Fruit fly (Drosophila melanogaster) whole organism, embryonic: ENCODE data around the gene CG13272.

Source experiments
- Adf1 ChIP-seq: fragments of 200-800 bp; sonication (Bioruptor generic); IDR thresholded peaks from 2 replicates; pipeline ENCODE4 v1.3.6; 2022; ENCODE audit warnings: missing biosample characterization, missing genetic modification characterization
- B-H2 ChIP-seq: fragments of 200-800 bp; sonication (Bioruptor generic); optimal IDR thresholded peaks from 2 replicates; lab custom pipeline; 2018; ENCODE audit warnings: missing biosample characterization, mild to moderate bottlenecking, missing genetic modification characterization
- CG10543 ChIP-seq: fragments of 200-800 bp; sonication (Bioruptor generic); optimal IDR thresholded peaks from 3 replicates; lab custom pipeline; 2017; ENCODE audit warnings: missing biosample characterization, mild to moderate bottlenecking, missing genetic modification characterization, moderate library complexity
- CG10565 ChIP-seq: fragments of 200-800 bp; sonication (Bioruptor generic); optimal IDR thresholded peaks from 3 replicates; lab custom pipeline; 2016; ENCODE audit warnings: missing biosample characterization, mild to moderate bottlenecking, missing genetic modification characterization
- CG10654 ChIP-seq: fragments of 200-800 bp; sonication (Bioruptor generic); optimal IDR thresholded peaks from 2 replicates; lab custom pipeline; 2016; ENCODE audit warnings: missing biosample characterization, missing genetic modification characterization
- CG12236 ChIP-seq: fragments of 200-800 bp; sonication (Bioruptor generic); optimal IDR thresholded peaks from 2 replicates; lab custom pipeline; 2016; ENCODE audit warnings: missing biosample characterization, missing genetic modification characterization
- CG1233 ChIP-seq: fragments of 200-800 bp; sonication (Bioruptor generic); optimal IDR thresholded peaks from 4 replicates; lab custom pipeline; 2018; ENCODE audit warnings: missing biosample characterization, mild to moderate bottlenecking, missing genetic modification characterization
- CG17385 ChIP-seq: fragments of 200-800 bp; sonication (Bioruptor generic); optimal IDR thresholded peaks from 3 replicates; lab custom pipeline; 2018; ENCODE audit warnings: missing biosample characterization, mild to moderate bottlenecking, missing genetic modification characterization
- CG18599 ChIP-seq: fragments of 200-800 bp; sonication (Bioruptor generic); optimal IDR thresholded peaks from 3 replicates; lab custom pipeline; 2017; ENCODE audit warnings: missing biosample characterization, missing genetic modification characterization, mild to moderate bottlenecking, moderate library complexity, missing genetic modification reagents
- CG2678 ChIP-seq: fragments of 200-800 bp; sonication (Bioruptor generic); optimal IDR thresholded peaks from 3 replicates; lab custom pipeline; 2019; ENCODE audit warnings: missing biosample characterization, mild to moderate bottlenecking, missing genetic modification characterization, moderate library complexity
- CG31365 ChIP-seq: fragments of 200-800 bp; sonication (Bioruptor generic); optimal IDR thresholded peaks from 2 replicates; lab custom pipeline; 2018; ENCODE audit warnings: missing biosample characterization, mild to moderate bottlenecking, missing genetic modification characterization
- CG3281 ChIP-seq: fragments of 200-800 bp; sonication (Bioruptor generic); optimal IDR thresholded peaks from 3 replicates; lab custom pipeline; 2017; ENCODE audit warnings: missing biosample characterization, mild to moderate bottlenecking, missing genetic modification characterization
- CG34376 ChIP-seq: fragments of 200-800 bp; sonication (Bioruptor generic); optimal IDR thresholded peaks from 2 replicates; lab custom pipeline; 2018; ENCODE audit warnings: missing biosample characterization, mild to moderate bottlenecking, missing genetic modification characterization
- CG6813 ChIP-seq: fragments of 200-800 bp; sonication (Bioruptor generic); optimal IDR thresholded peaks from 2 replicates; lab custom pipeline; 2017; ENCODE audit warnings: missing biosample characterization, missing genetic modification characterization, mild to moderate bottlenecking, moderate library complexity, missing genetic modification reagents
- CG8359 ChIP-seq: fragments of 200-800 bp; sonication (Bioruptor generic); optimal IDR thresholded peaks from 2 replicates; lab custom pipeline; 2017; ENCODE audit warnings: missing biosample characterization, mild to moderate bottlenecking, missing genetic modification characterization, borderline replicate concordance
- CG9932 ChIP-seq: fragments of 200-800 bp; sonication (Bioruptor generic); IDR thresholded peaks from 2 replicates; pipeline ENCODE4 v1.3.6; 2022; ENCODE audit warnings: missing biosample characterization, missing genetic modification characterization
- Ets65A ChIP-seq: fragments of 200-800 bp; sonication (Bioruptor generic); peaks from one replicate; lab custom pipeline; 2016; ENCODE audit warnings: missing biosample characterization, missing genetic modification characterization
- Hand ChIP-seq: fragments of 200-800 bp; sonication (Bioruptor generic); optimal IDR thresholded peaks from 2 replicates; lab custom pipeline; 2017; ENCODE audit warnings: mild to moderate bottlenecking, missing biosample characterization, missing genetic modification reagents, missing genetic modification characterization
- Hey ChIP-seq: fragments of 200-800 bp; sonication (Bioruptor generic); optimal IDR thresholded peaks from 3 replicates; lab custom pipeline; 2018; ENCODE audit warnings: missing biosample characterization, mild to moderate bottlenecking, missing genetic modification characterization
- HmgZ ChIP-seq: fragments of 200-800 bp; sonication (Bioruptor generic); optimal IDR thresholded peaks from 2 replicates; lab custom pipeline; 2018; ENCODE audit warnings: missing biosample characterization, mild to moderate bottlenecking, missing genetic modification characterization
- Hmr ChIP-seq: fragments of 200-800 bp; sonication (Bioruptor generic); optimal IDR thresholded peaks from 3 replicates; lab custom pipeline; 2017; ENCODE audit warnings: mild to moderate bottlenecking, missing biosample characterization, missing genetic modification reagents, missing genetic modification characterization
- Hr39 ChIP-seq: fragments of >200 bp; optimal IDR thresholded peaks from 2 replicates; lab custom pipeline; 2017
- Hr78 ChIP-seq, 2 experiments: fragments of 200-800 bp in 1 of 2; fragments of >200 bp in 1 of 2; sonication (Bioruptor generic) in 1 of 2; optimal IDR thresholded peaks; 2 replicates each; lab custom pipeline; 2017 to 2019; ENCODE audit warnings: missing biosample characterization in 2 of 2, missing genetic modification characterization in 2 of 2, mild to moderate bottlenecking in 1 of 2, moderate library complexity in 1 of 2
- Med ChIP-seq: fragments of 200-800 bp; sonication (Bioruptor generic); peaks from one replicate; lab custom pipeline; 2016; ENCODE audit warnings: missing biosample characterization, missing genetic modification characterization, mild to moderate bottlenecking, inconsistent platforms, moderate library complexity
- Oli ChIP-seq: fragments of 200-800 bp; sonication (Bioruptor generic); optimal IDR thresholded peaks from 2 replicates; lab custom pipeline; 2018; ENCODE audit warnings: missing biosample characterization, mild to moderate bottlenecking, missing genetic modification characterization, moderate library complexity
- Pdp1 ChIP-seq, 2 experiments: fragments of 200-800 bp; sonication (Bioruptor generic); optimal IDR thresholded peaks; 3 replicates each; lab custom pipeline; 2016; ENCODE audit warnings: missing biosample characterization in 2 of 2, missing genetic modification characterization in 2 of 2, mild to moderate bottlenecking in 1 of 2, moderate library complexity in 1 of 2
- Spps ChIP-seq: fragments of 200-800 bp; sonication (Bioruptor generic); optimal IDR thresholded peaks from 2 replicates; lab custom pipeline; 2018; ENCODE audit warnings: missing biosample characterization, mild to moderate bottlenecking, missing genetic modification characterization
- cad ChIP-seq: fragments of >200 bp; optimal IDR thresholded peaks from 2 replicates; lab custom pipeline; 2017; ENCODE audit warnings: missing biosample characterization, missing genetic modification characterization
- chinmo ChIP-seq: fragments of 200-800 bp; sonication (Bioruptor generic); IDR thresholded peaks from 4 replicates; pipeline ENCODE4 v1.3.6; 2022; ENCODE audit warnings: missing biosample characterization, missing genetic modification characterization; ENCODE audit not compliant: partially characterized antibody
- cwo ChIP-seq: fragments of 200-800 bp; sonication (Bioruptor generic); optimal IDR thresholded peaks from 3 replicates; lab custom pipeline; 2017; ENCODE audit warnings: missing biosample characterization, missing genetic modification characterization, mild to moderate bottlenecking, moderate library complexity, missing genetic modification reagents
- dm ChIP-seq: fragments of 200-800 bp; sonication (Bioruptor generic); optimal IDR thresholded peaks from 3 replicates; lab custom pipeline; 2016; ENCODE audit warnings: missing biosample characterization, missing genetic modification characterization
- dpn ChIP-seq, 2 experiments: fragments of 200-800 bp; sonication (Bioruptor generic); optimal IDR thresholded peaks; 3 replicates each; lab custom pipeline; 2016; ENCODE audit warnings: missing biosample characterization in 2 of 2, missing genetic modification characterization in 2 of 2
- exex ChIP-seq: fragments of 200-800 bp; sonication (Bioruptor generic); optimal IDR thresholded peaks from 4 replicates; lab custom pipeline; 2018; ENCODE audit warnings: missing biosample characterization, mild to moderate bottlenecking, missing genetic modification characterization, moderate library complexity
- grn ChIP-seq: fragments of 200-800 bp; sonication (Bioruptor generic); optimal IDR thresholded peaks from 3 replicates; lab custom pipeline; 2017; ENCODE audit warnings: missing biosample characterization, missing genetic modification characterization
- klu ChIP-seq: fragments of 200-800 bp; sonication (Bioruptor generic); IDR thresholded peaks from 2 replicates; pipeline ENCODE4 v1.3.6; 2022; ENCODE audit warnings: missing biosample characterization, missing genetic modification characterization
- mirr ChIP-seq: fragments of 200-800 bp; sonication (Bioruptor generic); optimal IDR thresholded peaks from 3 replicates; lab custom pipeline; 2018; ENCODE audit warnings: missing biosample characterization, mild to moderate bottlenecking, missing genetic modification characterization
- sd ChIP-seq: fragments of 200-800 bp; sonication (Bioruptor generic); optimal IDR thresholded peaks from 3 replicates; lab custom pipeline; 2018; ENCODE audit warnings: missing biosample characterization, mild to moderate bottlenecking, missing genetic modification characterization, moderate library complexity
- sens ChIP-seq: fragments of 200-800 bp; sonication (Bioruptor generic); peaks from one replicate; lab custom pipeline; 2016; ENCODE audit warnings: missing biosample characterization, missing genetic modification characterization
- sens-2 ChIP-seq: fragments of 200-800 bp; sonication (Bioruptor generic); IDR thresholded peaks from 2 replicates; pipeline ENCODE4 v1.3.6; 2022; ENCODE audit warnings: missing biosample characterization, missing genetic modification characterization
- seq ChIP-seq: fragments of 200-800 bp; sonication (Bioruptor generic); IDR thresholded peaks from 2 replicates; pipeline ENCODE4 v1.3.6; 2022; ENCODE audit warnings: missing biosample characterization, missing genetic modification characterization
- sr ChIP-seq: fragments of 200-800 bp; sonication (Bioruptor generic); IDR thresholded peaks from 3 replicates; pipeline ENCODE4 v1.3.6; 2022; ENCODE audit warnings: missing biosample characterization, missing genetic modification characterization
- sug ChIP-seq: fragments of 200-800 bp; optimal IDR thresholded peaks from 2 replicates; lab custom pipeline; 2019; ENCODE audit warnings: missing biosample characterization, mild to moderate bottlenecking, missing genetic modification characterization, moderate library complexity

Gene CG13272

dm6 chr2L:16790671-16791270 is 13.9 kb upstream of the CG13272 start, which contains the start of gene Cyt-b5-r:
TSS of gene Cyt-b5-r (minus strand) at chr2L:16790721.
- TF ChIP-seq dm (GFP tag; lab: Kevin White, UChicago) (no peak), Hr39 (lab: Kevin White, UChicago) (no peak), sens (peak; percentile 18), CG10543 (peak; percentile 89), sens-2 (GFP tag; lab: Robert Waterston, UW) (0 out of 2 replicates have a peak, but pooled peaks have one; percentile 6), CG8359 (no peak), Hand (GFP tag; lab: Kevin White, UChicago) (peak; percentile 26), CG31365 (tag; lab: Kevin White, UChicago) (no peak), CG6813 (GFP tag; lab: Kevin White, UChicago) (no peak), CG34376 (GFP tag; lab: Kevin White, UChicago) (peak; percentile 96), Ets65A (GFP tag; lab: Kevin White, UChicago) (peak; percentile 66), Hmr (GFP tag; lab: Kevin White, UChicago) (no peak), grn (GFP tag; lab: Kevin White, UChicago) (peak; percentile 62), Adf1 (GFP tag; lab: Robert Waterston, UW) (peak; percentile 77), Oli (tag; lab: Kevin White, UChicago) (no peak), CG10654 (no peak), cwo (peak; percentile 83), Spps (tag; lab: Kevin White, UChicago) (no peak), Hr78 (GFP tag; optimal IDR thresholded peaks at IDR 0.05; lab: Kevin White, UChicago) (peak in 1 of 2 experiments; percentile 56), sr (GFP tag; lab: Robert Waterston, UW) (no peak), Med (GFP tag; lab: Kevin White, UChicago) (peak; percentile 17), dpn (GFP tag; optimal IDR thresholded peaks at IDR 0.05; lab: Kevin White, UChicago) (no peak), klu (GFP tag; lab: Robert Waterston, UW) (no peak), Hey (peak; percentile 27), CG12236 (GFP tag; lab: Kevin White, UChicago) (no peak), Pdp1 (GFP tag; optimal IDR thresholded peaks at IDR 0.05; lab: Kevin White, UChicago) (peak in 1 of 2 experiments; percentile 98), cad (no peak), CG18599 (peak; percentile 2), CG17385 (peak; percentile 26), sug (tag; lab: Kevin White, UChicago) (peak; percentile 100), HmgZ (tag; lab: Kevin White, UChicago) (peak; percentile 33), CG1233 (peak; percentile 55), CG3281 (GFP tag; lab: Kevin White, UChicago) (peak; percentile 1), CG10565 (no peak), seq (GFP tag; lab: Robert Waterston, UW) (no peak), sd (peak; percentile 58), mirr (GFP tag; lab: Kevin White, UChicago) (peak; percentile 91), chinmo (0 out of 4 replicates have a peak, but pooled peaks have one; percentile 42), exex (tag; lab: Kevin White, UChicago) (peak; percentile 94), CG9932 (GFP tag; lab: Robert Waterston, UW) (no peak), CG2678 (tag; lab: Kevin White, UChicago) (peak; percentile 31), B-H2 (GFP tag; lab: Kevin White, UChicago) (peak; percentile 34)
- TF ChIP-seq, all 482 proteins: peak for 25
